Worm (Caenorhabditis elegans) whole organism, midembryonic: ENCODE measurements around the gene F23D12.7.

ENCODE experiments used
- T22C8.4 ChIP-seq: fragments of 200-800 bp; sonication (Bioruptor generic); IDR thresholded peaks from 2 replicates; pipeline ENCODE4 v1.3.6; 2022; ENCODE audit warnings: missing genetic modification characterization, missing compliant biosample characterization
- flt-1 ChIP-seq: fragments of 200-800 bp; sonication (Bioruptor generic); IDR thresholded peaks from 2 replicates; pipeline ENCODE4 v1.3.6; 2022; ENCODE audit warnings: missing genetic modification characterization, missing compliant biosample characterization
- klf-2 ChIP-seq: fragments of 200-800 bp; sonication (Bioruptor generic); conservative IDR thresholded peaks from 2 replicates; pipeline ENCODE4 v1.3.6; 2022; ENCODE audit warnings: missing genetic modification reagents, missing genetic modification characterization, missing compliant biosample characterization
- tab-1 ChIP-seq: fragments of 200-800 bp; sonication (Bioruptor generic); IDR thresholded peaks from 2 replicates; pipeline ENCODE4 v1.3.6; 2022; ENCODE audit warnings: missing genetic modification characterization, missing compliant biosample characterization
- ztf-23 ChIP-seq: fragments of 200-800 bp; sonication (Bioruptor generic); IDR thresholded peaks from 2 replicates; pipeline ENCODE4 v1.3.6; 2022; ENCODE audit warnings: missing genetic modification reagents, missing genetic modification characterization, missing compliant biosample characterization
- ztf-29 ChIP-seq: fragments of 200-800 bp; sonication (Bioruptor generic); IDR thresholded peaks from 2 replicates; pipeline ENCODE4 v1.3.6; 2022; ENCODE audit warnings: missing genetic modification reagents, missing genetic modification characterization, missing compliant biosample characterization

- TF ChIP-seq T22C8.4: no peak
- no peak for TF ChIP-seq flt-1
- TF ChIP-seq tab-1 (GFP tag; lab: Robert Waterston, UW): no peak
- no peak for TF ChIP-seq ztf-29 (GFP tag; lab: Robert Waterston, UW)
- no peak for TF ChIP-seq klf-2 (GFP tag; lab: Robert Waterston, UW)
- TF ChIP-seq ztf-23 (GFP tag; lab: Robert Waterston, UW): no peak
Measured at ce11 chrX:14481637-14482036, 28.0 kb upstream of the F23D12.7 start.
